Fruit fly (Drosophila melanogaster): ENCODE data around the gene sina.

Gene sina

DNA sequence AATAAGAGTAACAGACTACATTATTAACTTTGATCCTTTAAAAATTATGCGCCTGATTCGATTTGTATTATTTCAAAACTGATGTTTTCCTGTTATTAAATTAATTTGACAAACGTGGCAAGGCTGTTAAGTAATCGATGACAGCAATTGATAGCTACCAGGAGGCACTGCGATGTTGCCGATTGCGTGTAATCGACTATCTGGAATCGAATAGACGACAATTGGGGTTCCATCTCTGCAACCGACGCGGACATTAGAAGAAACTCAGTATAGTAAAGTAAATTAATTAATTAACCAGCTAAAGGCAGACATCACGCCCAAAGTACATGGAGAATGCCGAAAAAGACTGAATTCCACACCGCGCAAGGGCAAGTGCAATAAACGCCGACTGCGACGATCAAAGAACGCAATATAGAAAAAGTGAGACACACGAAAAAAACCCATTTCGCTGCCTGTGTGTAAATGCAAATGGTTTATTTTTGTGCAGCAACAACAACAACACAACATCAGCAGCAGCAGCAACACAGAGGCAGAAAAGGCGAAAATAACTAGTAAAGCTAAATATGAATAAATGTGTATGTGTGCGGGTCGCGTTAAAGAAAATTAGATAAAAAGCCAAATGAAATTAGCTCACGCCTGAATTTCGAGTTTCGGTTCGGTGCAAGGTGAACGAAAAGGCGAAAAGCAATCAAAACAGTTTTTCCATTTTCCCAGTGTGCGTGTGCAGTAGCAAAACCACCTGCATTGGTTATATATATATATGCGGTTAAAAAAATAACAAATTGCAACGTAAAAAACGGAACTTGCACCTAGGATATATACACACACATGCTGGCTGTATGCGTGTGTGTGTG lies at the start of gene sina (continued):
- TF ChIP-seq scrt (GFP tag; optimal IDR thresholded peaks at IDR 0.05) (no peak), CG30403 (GFP tag; optimal IDR thresholded peaks at IDR 0.05) (peak; percentile 26), CG4424 (GFP tag; optimal IDR thresholded peaks at IDR 0.05) (no peak), CG34376 (GFP tag; optimal IDR thresholded peaks at IDR 0.05) (peak; percentile 5), grau (tag; optimal IDR thresholded peaks at IDR 0.05) (peak; percentile 22), zen (tag; optimal IDR thresholded peaks at IDR 0.05) (peak; percentile 49), Dp (GFP tag; optimal IDR thresholded peaks at IDR 0.05) (peak; percentile 80), CHES-1-like (GFP tag; optimal IDR thresholded peaks at IDR 0.05) (peak; percentile 35), CG12391 (tag; optimal IDR thresholded peaks at IDR 0.05) (peak; percentile 63), zfh1 (GFP tag; IDR thresholded peaks at IDR 0.05) (no peak), fu2 (GFP tag; optimal IDR thresholded peaks at IDR 0.05) (no peak), YL-1 (GFP tag; optimal IDR thresholded peaks at IDR 0.05) (peak; percentile 78), Scr (GFP tag; IDR thresholded peaks at IDR 0.05; ENCODE audit: partially characterized antibody) (peak; percentile 75), CG9876 (GFP tag; optimal IDR thresholded peaks at IDR 0.05) (no peak), Taf1 (GFP tag; IDR thresholded peaks at IDR 0.05) (no peak), dimm (GFP tag; IDR thresholded peaks at IDR 0.05) (no peak), CG4360 (GFP tag; IDR thresholded peaks at IDR 0.05) (peak; percentile 86), CG42726 (GFP tag; IDR thresholded peaks at IDR 0.05; ENCODE audit: partially characterized antibody) (peak; percentile 63; the same call in 1 of the 2 replicates), CG13624 (GFP tag; optimal IDR thresholded peaks at IDR 0.05) (peak; percentile 20), CG13894 (tag; optimal IDR thresholded peaks at IDR 0.05) (no peak), Doc2 (GFP tag; IDR thresholded peaks at IDR 0.05) (no peak), sens (GFP tag) (peak; percentile 79), danr (GFP tag; IDR thresholded peaks at IDR 0.05) (no peak), CG6765 (GFP tag; optimal IDR thresholded peaks at IDR 0.05) (peak; percentile 38), disco-r (GFP tag; optimal IDR thresholded peaks at IDR 0.05) (peak; percentile 26), ftz-f1 (GFP tag; optimal IDR thresholded peaks at IDR 0.05) (peak; percentile 25), wek (GFP tag; optimal IDR thresholded peaks at IDR 0.05) (peak; percentile 2), Ets65A (GFP tag) (peak; percentile 84), Usf (GFP tag; optimal IDR thresholded peaks at IDR 0.05) (no peak), Hmr (GFP tag; optimal IDR thresholded peaks at IDR 0.05) (peak; percentile 54), CG30020 (tag; optimal IDR thresholded peaks at IDR 0.05) (peak; percentile 85), CG6791 (GFP tag; IDR thresholded peaks at IDR 0.05; ENCODE audit: partially characterized antibody) (peak; percentile 90), toy (GFP tag; IDR thresholded peaks at IDR 0.05) (no peak), Dbx (GFP tag; IDR thresholded peaks at IDR 0.05) (peak; percentile 41; the same call in 1 of the 3 replicates), CG3281 (GFP tag; optimal IDR thresholded peaks at IDR 0.05) (no peak), CG11247 (GFP tag; IDR thresholded peaks at IDR 0.05) (no peak), twi (tag; optimal IDR thresholded peaks at IDR 0.05) (no peak), CG12299 (tag; optimal IDR thresholded peaks at IDR 0.05) (peak; percentile 1), CG12219 (GFP tag; optimal IDR thresholded peaks at IDR 0.05) (no peak), CG16863 (GFP tag; optimal IDR thresholded peaks at IDR 0.05) (no peak), rib (GFP tag; IDR thresholded peaks at IDR 0.05) (no peak), kni (GFP tag; optimal IDR thresholded peaks at IDR 0.05) (no peak), CG33213 (GFP tag; optimal IDR thresholded peaks at IDR 0.05) (peak; percentile 61), row (GFP tag; IDR thresholded peaks at IDR 0.05) (peak; percentile 47; the same call in 2 of the 3 replicates), ssp (GFP tag; IDR thresholded peaks at IDR 0.05) (0 out of 2 replicates have a peak, but pooled peaks have one; percentile 26), lbe (GFP tag; optimal IDR thresholded peaks at IDR 0.05) (peak; percentile 11), MBD-R2 (GFP tag; IDR thresholded peaks at IDR 0.05) (peak; percentile 48), CG2129 (GFP tag; IDR thresholded peaks at IDR 0.05; ENCODE audit: partially characterized antibody) (peak; percentile 25; the same call in 1 of the 2 replicates), lola (GFP tag; optimal IDR thresholded peaks at IDR 0.05) (no peak)
